Worm (Caenorhabditis elegans) whole organism, young adult: ENCODE data around the gene clec-156.
A peak's percentile ranks its signal among the peaks of the same experiment; 100 is the strongest.

Source experiments
- B0261.1 ChIP-seq: sonication (generic microtip); optimal IDR thresholded peaks from 2 replicates; lab custom pipeline; 2016; ENCODE audit warnings: mild to moderate bottlenecking, missing genetic modification characterization, moderate library complexity, missing compliant biosample characterization
- C06A6.2 ChIP-seq: fragments of 200-800 bp; sonication (Bioruptor generic); conservative IDR thresholded peaks from 2 replicates; pipeline ENCODE4 v1.3.6; 2022; ENCODE audit warnings: missing genetic modification characterization, missing compliant biosample characterization
- D2030.7 ChIP-seq: fragments of 200-800 bp; sonication (Bioruptor generic); IDR thresholded peaks from 2 replicates; pipeline ENCODE4 v1.3.6; 2022; ENCODE audit warnings: missing genetic modification reagents, missing genetic modification characterization, missing compliant biosample characterization
- F22D6.2 ChIP-seq: sonication (generic microtip); optimal IDR thresholded peaks from 2 replicates; lab custom pipeline; 2016; ENCODE audit warnings: mild to moderate bottlenecking, missing genetic modification characterization, missing compliant biosample characterization
- F49E8.2 ChIP-seq: sonication (generic microtip); optimal IDR thresholded peaks from 3 replicates; lab custom pipeline; 2017; ENCODE audit warnings: missing genetic modification characterization, mild to moderate bottlenecking, missing compliant biosample characterization, antibody characterized with exemption, moderate library complexity; ENCODE audit not compliant: insufficient read depth
- F52B5.7 ChIP-seq: sonication (generic microtip); optimal IDR thresholded peaks from 2 replicates; lab custom pipeline; 2016; ENCODE audit warnings: mild to moderate bottlenecking, missing genetic modification characterization, missing compliant biosample characterization
- F57A8.1 ChIP-seq: fragments of 200-800 bp; sonication (Bioruptor generic); optimal IDR thresholded peaks from 2 replicates; lab custom pipeline; 2018; ENCODE audit warnings: mild to moderate bottlenecking, missing genetic modification characterization, moderate library complexity, missing compliant biosample characterization
- K12H6.12 ChIP-seq: fragments of 200-800 bp; sonication (Bioruptor generic); optimal IDR thresholded peaks from 2 replicates; lab custom pipeline; 2018; ENCODE audit warnings: mild to moderate bottlenecking, missing genetic modification characterization, missing compliant biosample characterization
- Y53F4B.3 ChIP-seq: fragments of 200-800 bp; sonication (Bioruptor generic); IDR thresholded peaks from 2 replicates; pipeline ENCODE4 v1.3.6; 2022; ENCODE audit warnings: missing genetic modification reagents, missing genetic modification characterization, missing compliant biosample characterization
- akir-1 ChIP-seq: fragments of 200-800 bp; sonication (Bioruptor generic); optimal IDR thresholded peaks from 2 replicates; lab custom pipeline; 2018; ENCODE audit warnings: mild to moderate bottlenecking, missing genetic modification characterization, moderate library complexity, missing compliant biosample characterization
- aptf-2 ChIP-seq: fragments of 200-800 bp; sonication (Bioruptor generic); conservative IDR thresholded peaks from 2 replicates; pipeline ENCODE4 v1.3.6; 2022; ENCODE audit warnings: missing genetic modification reagents, missing genetic modification characterization, missing compliant biosample characterization
- atf-7 ChIP-seq: sonication (generic microtip); optimal IDR thresholded peaks from 2 replicates; lab custom pipeline; 2017; ENCODE audit warnings: mild to moderate bottlenecking, missing genetic modification characterization, missing compliant biosample characterization
- attf-6 ChIP-seq: fragments of 200-800 bp; sonication (Bioruptor generic); IDR thresholded peaks from 2 replicates; pipeline ENCODE4 v1.3.6; 2022; ENCODE audit warnings: missing genetic modification reagents, missing genetic modification characterization, missing compliant biosample characterization
- ceh-58 ChIP-seq: fragments of 200-800 bp; sonication (Bioruptor generic); IDR thresholded peaks from 2 replicates; pipeline ENCODE4 v1.3.6; 2022; ENCODE audit warnings: missing genetic modification characterization, missing compliant biosample characterization
- ceh-91 ChIP-seq: fragments of 200-800 bp; sonication (Bioruptor generic); IDR thresholded peaks from 2 replicates; pipeline ENCODE4 v1.3.6; 2022; ENCODE audit warnings: missing genetic modification reagents, missing genetic modification characterization, missing compliant biosample characterization
- die-1 ChIP-seq: sonication (generic microtip); optimal IDR thresholded peaks from 2 replicates; lab custom pipeline; 2016; ENCODE audit warnings: missing genotype, mild to moderate bottlenecking, missing genetic modification characterization, missing compliant biosample characterization
- egl-18 ChIP-seq: fragments of 200-800 bp; sonication (Bioruptor generic); IDR thresholded peaks from 2 replicates; pipeline ENCODE4 v1.3.6; 2022; ENCODE audit warnings: missing genetic modification reagents, missing genetic modification characterization, missing compliant biosample characterization
- ekl-4 ChIP-seq: fragments of 200-800 bp; sonication (Bioruptor generic); IDR thresholded peaks from 2 replicates; pipeline ENCODE4 v1.3.6; 2022; ENCODE audit warnings: missing genetic modification reagents, missing genetic modification characterization, missing compliant biosample characterization
- fkh-3 ChIP-seq: sonication (generic microtip); optimal IDR thresholded peaks from 2 replicates; lab custom pipeline; 2016; ENCODE audit warnings: mild to moderate bottlenecking, missing genetic modification characterization, missing compliant biosample characterization
- hlh-26 ChIP-seq: fragments of 200-800 bp; sonication (Bioruptor generic); conservative IDR thresholded peaks from 2 replicates; pipeline ENCODE4 v1.3.6; 2022; ENCODE audit warnings: missing genetic modification reagents, missing genetic modification characterization, missing compliant biosample characterization
- hmg-1.2 ChIP-seq: fragments of 200-800 bp; sonication (Bioruptor generic); IDR thresholded peaks from 2 replicates; pipeline ENCODE4 v1.3.6; 2022; ENCODE audit warnings: missing genetic modification reagents, missing genetic modification characterization, missing compliant biosample characterization
- lag-1 ChIP-seq: fragments of 200-800 bp; sonication (Bioruptor generic); IDR thresholded peaks from 2 replicates; pipeline ENCODE4 v1.3.6; 2022; ENCODE audit warnings: missing genetic modification reagents, missing genetic modification characterization, missing compliant biosample characterization
- madf-10 ChIP-seq: sonication (generic microtip); optimal IDR thresholded peaks from 2 replicates; lab custom pipeline; 2016; ENCODE audit warnings: mild to moderate bottlenecking, missing genetic modification characterization, missing compliant biosample characterization
- madf-3 ChIP-seq: fragments of 200-800 bp; sonication (Bioruptor generic); IDR thresholded peaks from 2 replicates; pipeline ENCODE4 v1.3.6; 2022; ENCODE audit warnings: missing genetic modification reagents, missing genetic modification characterization, missing compliant biosample characterization
- madf-8 ChIP-seq: fragments of 200-800 bp; sonication (Bioruptor generic); conservative IDR thresholded peaks from 2 replicates; pipeline ENCODE4 v1.3.6; 2022; ENCODE audit warnings: missing genetic modification reagents, missing genetic modification characterization, missing compliant biosample characterization
- nhr-27 ChIP-seq: fragments of 200-800 bp; sonication (Bioruptor generic); optimal IDR thresholded peaks from 2 replicates; lab custom pipeline; 2018; ENCODE audit warnings: mild to moderate bottlenecking, missing genetic modification characterization, moderate library complexity, missing compliant biosample characterization
- nhr-80 ChIP-seq: sonication (generic microtip); optimal IDR thresholded peaks from 2 replicates; lab custom pipeline; 2016; ENCODE audit warnings: missing genetic modification characterization, missing compliant biosample characterization
- rcor-1 ChIP-seq: fragments of 200-800 bp; sonication (Bioruptor generic); IDR thresholded peaks from 2 replicates; pipeline ENCODE4 v1.3.6; 2022; ENCODE audit warnings: missing genetic modification reagents, missing genetic modification characterization, missing compliant biosample characterization
- rec-8 ChIP-seq, 2 experiments: sonication (generic microtip); optimal IDR thresholded peaks; 2 replicates each; lab custom pipeline; 2016; ENCODE audit warnings: mild to moderate bottlenecking in 2 of 2, missing genetic modification characterization in 2 of 2, missing genetic modification reagents in 2 of 2, missing genotype in 2 of 2, missing biosample characterization in 1 of 2, missing compliant biosample characterization in 1 of 2, moderate library complexity in 1 of 2
- repo-1 ChIP-seq: sonication (generic microtip); optimal IDR thresholded peaks from 2 replicates; lab custom pipeline; 2017; ENCODE audit warnings: mild to moderate bottlenecking, missing genetic modification characterization, missing compliant biosample characterization
- sea-2 ChIP-seq: fragments of 200-800 bp; sonication (Bioruptor generic); IDR thresholded peaks from 2 replicates; pipeline ENCODE4 v1.3.6; 2022; ENCODE audit warnings: missing genetic modification characterization, missing compliant biosample characterization
- unc-130 ChIP-seq: sonication (generic microtip); optimal IDR thresholded peaks from 2 replicates; lab custom pipeline; 2016; ENCODE audit warnings: missing genetic modification reagents, missing genetic modification characterization, missing compliant biosample characterization
- zfh-2 ChIP-seq: fragments of 200-800 bp; sonication (Bioruptor generic); conservative IDR thresholded peaks from 2 replicates; pipeline ENCODE4 v1.3.6; 2022; ENCODE audit warnings: missing genetic modification reagents, missing genetic modification characterization, missing compliant biosample characterization

clec-156 gene

ce11 chrIII:4866762-4867161 lies 24.7 kb upstream of the clec-156 start, which contains the start of gene C35D10.17:
Gene C35D10.17 (plus strand): TSS chrIII:4867062.
- no peak for TF ChIP-seq ceh-58 (GFP tag; lab: Robert Waterston, UW)
- no peak for TF ChIP-seq lag-1 (GFP tag; lab: Robert Waterston, UW)
- TF ChIP-seq D2030.7 = no peak
- TF ChIP-seq B0261.1 (tag; lab: Kevin White, UChicago) = no peak
- no peak for TF ChIP-seq nhr-27 (tag; lab: Kevin White, UChicago)
- no peak for TF ChIP-seq sea-2 (GFP tag; lab: Robert Waterston, UW)
- no peak for TF ChIP-seq attf-6 (GFP tag; lab: Robert Waterston, UW)
- TF ChIP-seq egl-18 (GFP tag; lab: Robert Waterston, UW) = no peak
- TF ChIP-seq rcor-1 (GFP tag; lab: Robert Waterston, UW) = no peak
- TF ChIP-seq K12H6.12 (tag; lab: Kevin White, UChicago) = no peak
- no peak for TF ChIP-seq F22D6.2
- no peak for TF ChIP-seq madf-10 (tag; lab: Kevin White, UChicago)
- TF ChIP-seq repo-1 = no peak
- TF ChIP-seq F52B5.7 (tag; lab: Kevin White, UChicago) = no peak
- TF ChIP-seq hlh-26 (GFP tag; lab: Robert Waterston, UW) = no peak
- no peak for TF ChIP-seq F57A8.1 (GFP tag; lab: Kevin White, UChicago)
- TF ChIP-seq nhr-80 (tag; lab: Kevin White, UChicago) = no peak
- no peak for TF ChIP-seq Y53F4B.3 (GFP tag; lab: Robert Waterston, UW)
- no peak for TF ChIP-seq atf-7 (tag; lab: Kevin White, UChicago)
- TF ChIP-seq, all 124 proteins: peak for 0

DNA sequence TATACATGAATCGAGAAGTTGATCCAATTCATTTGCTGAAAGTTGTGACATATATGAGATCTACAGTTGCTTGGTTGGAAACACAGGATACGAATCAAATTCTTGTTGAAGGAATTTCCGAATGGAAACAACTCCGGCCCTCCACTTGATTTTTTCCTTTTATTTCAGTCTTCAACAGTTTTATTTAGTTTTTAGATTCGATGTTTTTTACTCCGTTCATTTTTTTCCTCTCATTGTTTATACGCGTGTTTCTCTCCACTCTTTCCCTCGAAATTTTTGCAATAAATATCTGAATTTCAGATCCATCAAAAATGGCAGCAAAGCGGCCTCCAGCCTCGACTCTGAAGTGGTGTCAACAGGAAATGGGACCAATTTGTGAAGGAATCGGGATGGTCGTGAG lies 21.1 kb upstream of the clec-156 start, which contains the start of gene coq-8:
coq-8 (plus strand) TSS at position 301 of the 400 bp plus-strand sequence.
- TF ChIP-seq ekl-4 (GFP tag; lab: Robert Waterston, UW) = no peak
- no peak for TF ChIP-seq die-1 (tag; lab: Kevin White, UChicago)

DNA sequence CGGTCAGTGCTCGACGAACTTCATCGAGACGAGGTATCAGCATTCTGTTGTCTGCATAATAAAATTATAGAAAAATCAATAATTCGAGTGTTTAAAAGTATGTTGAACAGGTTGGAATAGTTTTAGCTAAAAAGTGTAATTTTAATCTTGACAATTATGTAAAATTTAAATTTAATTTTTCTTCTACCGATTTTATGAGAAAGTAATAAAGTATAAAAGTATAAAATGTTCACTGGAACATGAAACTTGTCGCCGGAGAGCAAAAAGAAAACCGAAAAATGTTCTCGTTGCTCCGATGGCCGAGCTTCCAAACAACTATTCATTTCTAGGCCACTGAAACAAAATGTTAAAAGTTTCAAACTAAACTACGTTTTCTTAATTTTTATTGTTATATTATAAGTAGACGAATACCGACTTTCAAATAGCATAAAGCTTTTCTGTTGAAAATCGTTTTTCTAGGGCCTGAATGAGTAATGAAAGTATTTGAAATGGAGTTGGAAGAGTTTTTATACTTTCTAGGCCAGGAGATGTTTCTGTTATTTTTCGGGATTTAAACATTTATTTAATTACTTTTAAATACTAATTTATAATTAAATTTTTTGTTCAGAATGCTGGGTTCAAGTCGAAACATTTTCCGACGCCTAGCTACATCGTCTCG lies 19.8 kb upstream of the clec-156 start, which contains the start of the genes C35D10.10 and C35D10.5:
C35D10.10 (minus strand) TSS at position 51 of the 658 bp plus-strand sequence.
C35D10.5 (plus strand) TSS at position 608 of the 658 bp plus-strand sequence.
- TF ChIP-seq rec-8 (tag; optimal IDR thresholded peaks at IDR 0.05; lab: Kevin White, UChicago) = peak in 1 of 2 experiments; percentile 20
- no peak for TF ChIP-seq zfh-2 (GFP tag; lab: Robert Waterston, UW)
- TF ChIP-seq F57A8.1 (GFP tag; lab: Kevin White, UChicago) = no peak
- peak; percentile 10 for TF ChIP-seq unc-130 (GFP tag; lab: Kevin White, UChicago)
- no peak for TF ChIP-seq aptf-2 (GFP tag; lab: Robert Waterston, UW)
- no peak for TF ChIP-seq F49E8.2 (tag; lab: Kevin White, UChicago)
- no peak for TF ChIP-seq B0261.1 (tag; lab: Kevin White, UChicago)
- TF ChIP-seq ceh-91 (GFP tag; lab: Robert Waterston, UW) = no peak

DNA sequence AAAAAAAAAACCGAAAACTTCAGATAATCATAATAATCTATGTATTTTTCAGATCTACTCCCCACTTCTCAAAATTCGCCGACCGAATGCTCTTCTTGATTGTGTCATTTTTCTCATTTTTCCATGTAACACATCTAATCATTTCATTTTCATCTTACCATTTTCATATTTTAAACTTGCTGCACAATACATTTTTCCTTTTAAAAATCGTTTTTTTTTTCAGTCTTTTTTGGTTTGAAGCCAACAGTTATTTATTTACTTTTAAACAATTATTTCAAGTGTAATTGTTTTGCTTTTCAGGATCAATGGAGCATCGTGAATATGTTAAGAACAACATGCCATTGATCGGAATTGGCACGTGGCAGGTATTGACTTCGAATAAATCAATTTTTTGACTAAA lies 17.0 kb upstream of the clec-156 start, which contains the start of gene C35D10.6:
C35D10.6 (plus strand) TSS at position 301 of the 400 bp plus-strand sequence.
- TF ChIP-seq unc-130 (GFP tag; lab: Kevin White, UChicago) (no peak), C06A6.2 (GFP tag; lab: Robert Waterston, UW) (no peak), fkh-3 (tag; lab: Kevin White, UChicago) (no peak), akir-1 (GFP tag; lab: Kevin White, UChicago) (no peak), hmg-1.2 (GFP tag; lab: Robert Waterston, UW) (no peak), madf-8 (GFP tag; lab: Robert Waterston, UW) (no peak), madf-3 (GFP tag; lab: Robert Waterston, UW) (no peak)
